Worm (Caenorhabditis elegans): ENCODE measurements around the gene abce-1.

DNA sequence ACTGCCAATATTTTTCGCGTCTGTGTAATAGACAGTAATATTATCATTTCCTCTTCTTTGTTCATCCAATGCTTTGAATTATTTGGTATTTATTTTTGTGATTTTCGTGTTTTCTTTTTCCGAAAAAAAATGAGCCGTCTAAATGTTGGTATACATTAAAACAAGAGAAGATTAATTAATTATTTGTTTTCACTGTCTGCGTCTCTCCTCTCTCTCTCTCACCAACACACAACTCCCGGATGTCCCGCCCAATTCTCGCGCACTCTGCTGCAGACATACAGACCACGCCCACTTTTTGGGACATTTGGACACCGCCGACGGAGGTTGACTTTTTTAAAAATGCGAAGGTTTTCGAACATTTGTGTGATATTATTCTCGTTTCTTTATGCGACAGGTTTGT is 34.1 kb upstream of the abce-1 start, which contains the start of gene zig-8:
- no peak for TF ChIP-seq pqm-1 (tag; optimal IDR thresholded peaks at IDR 0.05)
- TF ChIP-seq nfya-1 (tag; optimal IDR thresholded peaks at IDR 0.05), result peak; percentile 21
- TF ChIP-seq dmd-4 (tag; optimal IDR thresholded peaks at IDR 0.05; ENCODE audit: borderline replicate concordance), result no peak
- TF ChIP-seq dve-1 (tag; optimal IDR thresholded peaks at IDR 0.05), result no peak
